Fruit fly (Drosophila melanogaster) whole organism, embryonic: ENCODE data around the gene CG10602.

Source experiments
- ATbp ChIP-seq: fragments of 200-800 bp; sonication (Bioruptor generic); optimal IDR thresholded peaks from 2 replicates; lab custom pipeline; 2017; ENCODE audit warnings: missing biosample characterization, mild to moderate bottlenecking, missing genetic modification characterization, missing genetic modification reagents
- Atf6 ChIP-seq: fragments of 200-800 bp; sonication (Bioruptor generic); IDR thresholded peaks from 2 replicates; pipeline ENCODE4 v1.3.6; 2022; ENCODE audit warnings: missing biosample characterization, missing genetic modification characterization
- CG11398 ChIP-seq: fragments of 200-800 bp; sonication (Bioruptor generic); optimal IDR thresholded peaks from 2 replicates; lab custom pipeline; 2016; ENCODE audit warnings: missing biosample characterization, missing genetic modification characterization
- CG11456 ChIP-seq: fragments of 200-800 bp; sonication (Bioruptor generic); IDR thresholded peaks from 3 replicates; pipeline ENCODE4 v1.3.6; 2022; ENCODE audit warnings: missing biosample characterization, missing genetic modification characterization
- CG11560 ChIP-seq: fragments of 200-800 bp; sonication (Bioruptor generic); IDR thresholded peaks from 3 replicates; pipeline ENCODE4 v1.3.6; 2022; ENCODE audit warnings: missing biosample characterization, missing genetic modification characterization
- CG12942 ChIP-seq: fragments of 200-800 bp; sonication (Bioruptor generic); optimal IDR thresholded peaks from 3 replicates; lab custom pipeline; 2016; ENCODE audit warnings: missing biosample characterization, missing genetic modification characterization
- CG14050 ChIP-seq: fragments of 200-800 bp; sonication (Bioruptor generic); IDR thresholded peaks from 3 replicates; pipeline ENCODE4 v1.3.6; 2022; ENCODE audit warnings: missing biosample characterization, missing genetic modification characterization
- CG15601 ChIP-seq: fragments of 200-800 bp; sonication (Bioruptor generic); optimal IDR thresholded peaks from 3 replicates; lab custom pipeline; 2019; ENCODE audit warnings: missing biosample characterization, mild to moderate bottlenecking, missing genetic modification characterization, moderate library complexity
- CG32532 ChIP-seq: fragments of 200-800 bp; sonication (Bioruptor generic); IDR thresholded peaks from 2 replicates; pipeline ENCODE4 v1.3.6; 2022; ENCODE audit warnings: missing biosample characterization, missing genetic modification characterization
- CG3995 ChIP-seq: fragments of 200-800 bp; sonication (Bioruptor generic); optimal IDR thresholded peaks from 3 replicates; lab custom pipeline; 2016; ENCODE audit warnings: missing biosample characterization, missing genetic modification characterization
- CG4617 ChIP-seq: fragments of 200-800 bp; sonication (Bioruptor generic); optimal IDR thresholded peaks from 3 replicates; lab custom pipeline; 2016; ENCODE audit warnings: missing biosample characterization, missing genetic modification characterization, borderline replicate concordance
- CG5953 ChIP-seq: fragments of 200-800 bp; sonication (Bioruptor generic); IDR thresholded peaks from 2 replicates; pipeline ENCODE4 v1.3.6; 2022; ENCODE audit warnings: missing biosample characterization, missing genetic modification characterization
- CG7556 ChIP-seq: fragments of 200-800 bp; sonication (Bioruptor generic); optimal IDR thresholded peaks from 2 replicates; lab custom pipeline; 2017; ENCODE audit warnings: missing biosample characterization, mild to moderate bottlenecking, missing genetic modification characterization
- CG9797 ChIP-seq: fragments of 200-800 bp; sonication (Bioruptor generic); optimal IDR thresholded peaks from 3 replicates; lab custom pipeline; 2018; ENCODE audit warnings: missing biosample characterization, mild to moderate bottlenecking, missing genetic modification characterization
- CkIIα-i1 ChIP-seq: fragments of 200-800 bp; sonication (Bioruptor generic); IDR thresholded peaks from 2 replicates; pipeline ENCODE4 v1.3.6; 2022; ENCODE audit warnings: missing biosample characterization, missing genetic modification characterization
- Deaf1 ChIP-seq: fragments of 200-800 bp; optimal IDR thresholded peaks from 3 replicates; lab custom pipeline; 2019; ENCODE audit warnings: missing biosample characterization, mild to moderate bottlenecking, missing genetic modification characterization, moderate library complexity
- Dek ChIP-seq: fragments of 200-800 bp; sonication (Bioruptor generic); optimal IDR thresholded peaks from 3 replicates; lab custom pipeline; 2019; ENCODE audit warnings: missing biosample characterization, mild to moderate bottlenecking, missing genetic modification characterization, moderate library complexity
- Dfd ChIP-seq, 2 experiments: fragments of >200 bp; optimal IDR thresholded peaks; 2 replicates each; lab custom pipeline; 2017; ENCODE audit warnings: missing biosample characterization in 2 of 2, missing genetic modification characterization in 2 of 2
- Dp ChIP-seq: fragments of 200-800 bp; sonication (Bioruptor generic); optimal IDR thresholded peaks from 2 replicates; lab custom pipeline; 2018; ENCODE audit warnings: missing biosample characterization, mild to moderate bottlenecking, missing genetic modification characterization, moderate library complexity
- Drgx ChIP-seq: fragments of 200-800 bp; sonication (Bioruptor generic); IDR thresholded peaks from 2 replicates; pipeline ENCODE4 v1.3.6; 2022; ENCODE audit warnings: missing biosample characterization, missing genetic modification characterization
- E2f2 ChIP-seq: fragments of 200-800 bp; sonication (Bioruptor generic); IDR thresholded peaks from 2 replicates; pipeline ENCODE4 v1.3.6; 2022; ENCODE audit warnings: missing biosample characterization, missing genetic modification characterization
- Elba2 ChIP-seq: fragments of 200-800 bp; sonication (Bioruptor generic); optimal IDR thresholded peaks from 3 replicates; lab custom pipeline; 2016; ENCODE audit warnings: missing biosample characterization, missing genetic modification characterization
- Fer2 ChIP-seq: fragments of 200-800 bp; sonication (Bioruptor generic); optimal IDR thresholded peaks from 2 replicates; lab custom pipeline; 2018; ENCODE audit warnings: missing biosample characterization, mild to moderate bottlenecking, missing genetic modification characterization, moderate library complexity
- Gsc ChIP-seq: fragments of 200-800 bp; sonication (Bioruptor generic); IDR thresholded peaks from 2 replicates; pipeline ENCODE4 v1.3.6; 2022; ENCODE audit warnings: missing biosample characterization, missing genetic modification characterization
- Hr78 ChIP-seq, 2 experiments: fragments of 200-800 bp in 1 of 2; fragments of >200 bp in 1 of 2; sonication (Bioruptor generic) in 1 of 2; optimal IDR thresholded peaks; 2 replicates each; lab custom pipeline; 2017 to 2019; ENCODE audit warnings: missing biosample characterization in 2 of 2, missing genetic modification characterization in 2 of 2, mild to moderate bottlenecking in 1 of 2, moderate library complexity in 1 of 2
- Neu2 ChIP-seq: fragments of 200-800 bp; sonication (Bioruptor generic); optimal IDR thresholded peaks from 3 replicates; lab custom pipeline; 2016; ENCODE audit warnings: missing biosample characterization, missing genetic modification characterization, borderline replicate concordance
- Poxn ChIP-seq: fragments of 200-800 bp; sonication (Bioruptor generic); IDR thresholded peaks from 2 replicates; pipeline ENCODE4 v1.3.6; 2022; ENCODE audit warnings: missing biosample characterization, missing genetic modification characterization
- Sin3A ChIP-seq: fragments of >200 bp; optimal IDR thresholded peaks from 2 replicates; lab custom pipeline; 2018
- Tbp ChIP-seq: fragments of >200 bp; optimal IDR thresholded peaks from 2 replicates; lab custom pipeline; 2018; ENCODE audit warnings: missing biosample characterization, missing genetic modification characterization
- bsh ChIP-seq, 2 experiments: fragments of 200-800 bp; sonication (Bioruptor generic); optimal IDR thresholded peaks; 2 replicates each; lab custom pipeline; 2017 to 2018; ENCODE audit warnings: mild to moderate bottlenecking in 2 of 2, missing biosample characterization in 2 of 2, missing genetic modification characterization in 2 of 2, moderate library complexity in 1 of 2
- crp ChIP-seq, 2 experiments: fragments of 200-800 bp; sonication (Bioruptor generic); optimal IDR thresholded peaks; 2 replicates in 1 of 2; 3 replicates in 1 of 2; lab custom pipeline; 2017; ENCODE audit warnings: missing biosample characterization in 2 of 2, missing genetic modification characterization in 2 of 2, mild to moderate bottlenecking in 1 of 2, moderate library complexity in 1 of 2
- fd102C ChIP-seq: fragments of 200-800 bp; sonication (Bioruptor generic); optimal IDR thresholded peaks from 2 replicates; lab custom pipeline; 2018; ENCODE audit warnings: missing biosample characterization, mild to moderate bottlenecking, missing genetic modification characterization, moderate library complexity
- grau ChIP-seq: fragments of 200-800 bp; optimal IDR thresholded peaks from 3 replicates; lab custom pipeline; 2019; ENCODE audit warnings: missing biosample characterization, mild to moderate bottlenecking, missing genetic modification characterization, moderate library complexity
- gsb-n ChIP-seq: fragments of 200-800 bp; sonication (Bioruptor generic); optimal IDR thresholded peaks from 3 replicates; lab custom pipeline; 2018; ENCODE audit warnings: missing biosample characterization, mild to moderate bottlenecking, missing genetic modification characterization
- her ChIP-seq: fragments of 200-800 bp; sonication (Bioruptor generic); optimal IDR thresholded peaks from 2 replicates; lab custom pipeline; 2016; ENCODE audit warnings: missing biosample characterization, missing genetic modification characterization
- jumu ChIP-seq: fragments of 200-800 bp; sonication (Bioruptor generic); optimal IDR thresholded peaks from 3 replicates; lab custom pipeline; 2016; ENCODE audit warnings: missing biosample characterization, missing genetic modification characterization
- knrl ChIP-seq: fragments of 200-800 bp; sonication (Bioruptor generic); IDR thresholded peaks from 3 replicates; pipeline ENCODE4 v1.3.6; 2022; ENCODE audit warnings: missing biosample characterization, missing genetic modification characterization; ENCODE audit not compliant: partially characterized antibody
- lab ChIP-seq: fragments of 200-800 bp; sonication (Bioruptor generic); optimal IDR thresholded peaks from 3 replicates; lab custom pipeline; 2017; ENCODE audit warnings: missing biosample characterization, missing genetic modification characterization, mild to moderate bottlenecking, moderate library complexity, missing genetic modification reagents
- lbe ChIP-seq: fragments of 200-800 bp; sonication (Bioruptor generic); optimal IDR thresholded peaks from 2 replicates; lab custom pipeline; 2016; ENCODE audit warnings: missing biosample characterization, mild to moderate bottlenecking, missing genetic modification characterization
- mirr ChIP-seq: fragments of 200-800 bp; sonication (Bioruptor generic); optimal IDR thresholded peaks from 3 replicates; lab custom pipeline; 2018; ENCODE audit warnings: missing biosample characterization, mild to moderate bottlenecking, missing genetic modification characterization
- pnt ChIP-seq: fragments of 200-800 bp; sonication (Bioruptor generic); optimal IDR thresholded peaks from 3 replicates; lab custom pipeline; 2016; ENCODE audit warnings: missing biosample characterization, missing genetic modification characterization
- rib ChIP-seq: fragments of 200-800 bp; sonication (Bioruptor generic); IDR thresholded peaks from 2 replicates; pipeline ENCODE4 v1.3.6; 2022; ENCODE audit warnings: missing biosample characterization, missing genetic modification characterization
- salm ChIP-seq: fragments of 200-800 bp; sonication (Bioruptor generic); optimal IDR thresholded peaks from 2 replicates; lab custom pipeline; 2018; ENCODE audit warnings: missing biosample characterization, mild to moderate bottlenecking, missing genetic modification characterization
- sd ChIP-seq: fragments of 200-800 bp; sonication (Bioruptor generic); optimal IDR thresholded peaks from 3 replicates; lab custom pipeline; 2018; ENCODE audit warnings: missing biosample characterization, mild to moderate bottlenecking, missing genetic modification characterization, moderate library complexity
- sens-2 ChIP-seq: fragments of 200-800 bp; sonication (Bioruptor generic); IDR thresholded peaks from 2 replicates; pipeline ENCODE4 v1.3.6; 2022; ENCODE audit warnings: missing biosample characterization, missing genetic modification characterization
- sim ChIP-seq: fragments of 200-800 bp; sonication (Bioruptor generic); IDR thresholded peaks from 2 replicates; pipeline ENCODE4 v1.3.6; 2022; ENCODE audit warnings: missing biosample characterization, missing genetic modification characterization
- sima ChIP-seq: fragments of 200-800 bp; sonication (Bioruptor generic); optimal IDR thresholded peaks from 2 replicates; lab custom pipeline; 2016; ENCODE audit warnings: missing biosample characterization, missing genetic modification characterization
- sr ChIP-seq: fragments of 200-800 bp; sonication (Bioruptor generic); IDR thresholded peaks from 3 replicates; pipeline ENCODE4 v1.3.6; 2022; ENCODE audit warnings: missing biosample characterization, missing genetic modification characterization
- tna ChIP-seq: fragments of 200-800 bp; sonication (Bioruptor generic); IDR thresholded peaks from 2 replicates; pipeline ENCODE4 v1.3.6; 2022; ENCODE audit warnings: missing biosample characterization, missing genetic modification characterization; ENCODE audit not compliant: partially characterized antibody
- ttk ChIP-seq: fragments of 200-800 bp; sonication (Bioruptor generic); IDR thresholded peaks from 2 replicates; pipeline ENCODE4 v2.1.2; 2022; ENCODE audit warnings: missing biosample characterization, missing genetic modification characterization
- vfl ChIP-seq: fragments of 200-800 bp; sonication (Bioruptor generic); optimal IDR thresholded peaks from 2 replicates; lab custom pipeline; 2016; ENCODE audit warnings: missing biosample characterization, missing genetic modification characterization

CG10602 gene

DNA sequence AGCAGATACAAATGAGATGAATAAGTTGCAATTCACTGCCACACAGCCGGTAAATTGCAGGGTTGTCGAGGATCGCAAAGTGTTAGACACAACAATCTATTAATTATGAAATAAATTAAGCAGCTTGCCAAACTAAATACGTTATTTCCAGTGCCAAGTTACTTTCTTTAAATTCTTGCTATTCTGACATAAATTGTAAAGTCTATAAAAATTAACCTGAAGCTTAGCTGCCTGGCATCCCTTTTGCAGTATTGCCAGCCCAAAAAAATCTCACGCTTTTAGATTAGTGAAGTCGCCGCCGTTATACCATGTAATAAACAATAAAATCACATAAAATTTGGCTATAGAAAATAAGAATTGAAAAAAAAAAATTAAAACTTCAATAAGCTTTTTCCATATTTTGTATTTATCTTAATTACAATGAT lies 1.4 kb downstream of the CG10602 start (continued):
- peak; percentile 72 for TF ChIP-seq CG4617 (GFP tag; lab: Kevin White, UChicago)
- TF ChIP-seq CG12942 (GFP tag; lab: Kevin White, UChicago): peak; percentile 79
- 0 out of 2 replicates have a peak, but pooled peaks have one; percentile 51 for TF ChIP-seq sim
- peak; percentile 87 for TF ChIP-seq vfl (GFP tag; lab: Kevin White, UChicago)
- peak; percentile 76 for TF ChIP-seq E2f2 (GFP tag; lab: Robert Waterston, UW)
- TF ChIP-seq rib (GFP tag; lab: Robert Waterston, UW): peak; percentile 59; the same call in 1 of the 2 replicates
- TF ChIP-seq Elba2 (GFP tag; lab: Kevin White, UChicago): peak; percentile 43
- TF ChIP-seq fd102C (GFP tag; lab: Kevin White, UChicago): no peak
- peak; percentile 33; the same call in 1 of the 3 replicates for TF ChIP-seq CG11560 (tag; lab: Robert Waterston, UW)
- TF ChIP-seq CG7556 (GFP tag; lab: Kevin White, UChicago): peak; percentile 88
- no peak for TF ChIP-seq Dfd (GFP tag; optimal IDR thresholded peaks at IDR 0.05; lab: Kevin White, UChicago)
- peak; percentile 91 for TF ChIP-seq ATbp (GFP tag; lab: Kevin White, UChicago)
- peak; percentile 77 for TF ChIP-seq sd
- peak; percentile 84 for TF ChIP-seq pnt (GFP tag; lab: Kevin White, UChicago)
- peak; percentile 87 for TF ChIP-seq CG15601 (tag; lab: Kevin White, UChicago)
- peak; percentile 0 for TF ChIP-seq CG9797
- TF ChIP-seq tna (GFP tag; lab: Robert Waterston, UW): no peak
- peak; percentile 96 for TF ChIP-seq Drgx
- TF ChIP-seq Poxn (GFP tag; lab: Robert Waterston, UW): peak; percentile 74
- peak; percentile 67; the same call in 1 of the 3 replicates for TF ChIP-seq sr (GFP tag; lab: Robert Waterston, UW)
- peak; percentile 71 for TF ChIP-seq CG5953 (GFP tag; lab: Robert Waterston, UW)
- peak; percentile 88 for TF ChIP-seq Fer2 (tag; lab: Kevin White, UChicago)
- TF ChIP-seq CG3995 (GFP tag; lab: Kevin White, UChicago): peak; percentile 69
- TF ChIP-seq mirr (GFP tag; lab: Kevin White, UChicago): peak; percentile 81
- TF ChIP-seq CG11398 (GFP tag; lab: Kevin White, UChicago): peak; percentile 86
- peak; percentile 83 to 95 for TF ChIP-seq bsh (GFP tag; optimal IDR thresholded peaks at IDR 0.05; lab: Kevin White, UChicago)
- peak; percentile 57; the same call in 1 of the 2 replicates for TF ChIP-seq CkIIα-i1
- TF ChIP-seq sens-2: peak; percentile 76
- no peak for TF ChIP-seq Neu2
- no peak for TF ChIP-seq Tbp (GFP tag; lab: Kevin White, UChicago)
- TF ChIP-seq lab (GFP tag; lab: Kevin White, UChicago): peak; percentile 95
- peak; percentile 88 for TF ChIP-seq Dek (tag; lab: Kevin White, UChicago)
- no peak for TF ChIP-seq Sin3A (lab: Kevin White, UChicago)
- peak; percentile 95 for TF ChIP-seq CG32532 (GFP tag; lab: Robert Waterston, UW)
- peak; percentile 91 for TF ChIP-seq CG14050 (GFP tag; lab: Robert Waterston, UW)
- TF ChIP-seq crp (GFP tag; optimal IDR thresholded peaks at IDR 0.05; lab: Kevin White, UChicago): peak in 1 of 2 experiments; percentile 71
- peak; percentile 96 for TF ChIP-seq lbe (GFP tag; lab: Kevin White, UChicago)
- peak; percentile 72 for TF ChIP-seq ttk
- TF ChIP-seq grau (tag; lab: Kevin White, UChicago): peak; percentile 92
- TF ChIP-seq Atf6 (GFP tag; lab: Robert Waterston, UW): peak; percentile 90
- peak; percentile 67 for TF ChIP-seq Deaf1 (tag; lab: Kevin White, UChicago)
- peak; percentile 87 for TF ChIP-seq salm (tag; lab: Kevin White, UChicago)
- TF ChIP-seq Gsc (GFP tag; lab: Robert Waterston, UW): peak; percentile 73
- TF ChIP-seq jumu (GFP tag; lab: Kevin White, UChicago): peak; percentile 68
- TF ChIP-seq knrl (GFP tag; lab: Robert Waterston, UW): no peak
- peak; percentile 78 for TF ChIP-seq her (GFP tag; lab: Kevin White, UChicago)
- TF ChIP-seq gsb-n (tag; lab: Kevin White, UChicago): peak; percentile 86
- no peak for TF ChIP-seq Hr78 (GFP tag; optimal IDR thresholded peaks at IDR 0.05; lab: Kevin White, UChicago)
- peak; percentile 10 for TF ChIP-seq Dp (GFP tag; lab: Kevin White, UChicago)
- peak; percentile 92 for TF ChIP-seq CG11456
- peak; percentile 4 for TF ChIP-seq sima (GFP tag; lab: Kevin White, UChicago)
